Fruit fly (Drosophila melanogaster) whole organism, embryonic: ENCODE results near the gene CG31431.
A peak's percentile ranks its signal among the peaks of the same experiment; 100 is the strongest.

Experiments
- Abd-B ChIP-seq: fragments of 200-800 bp; sonication (Bioruptor generic); optimal IDR thresholded peaks from 2 replicates; lab custom pipeline; 2018; ENCODE audit warnings: missing biosample characterization, mild to moderate bottlenecking, missing genetic modification characterization, moderate library complexity
- CG11504 ChIP-seq: fragments of 200-800 bp; sonication (Bioruptor generic); optimal IDR thresholded peaks from 3 replicates; lab custom pipeline; 2019; ENCODE audit warnings: missing biosample characterization, mild to moderate bottlenecking, missing genetic modification characterization, moderate library complexity
- CG12155 ChIP-seq: fragments of 200-800 bp; sonication (Bioruptor generic); optimal IDR thresholded peaks from 3 replicates; lab custom pipeline; 2016; ENCODE audit warnings: missing biosample characterization, missing genetic modification characterization
- CG12219 ChIP-seq: fragments of 200-800 bp; sonication (Bioruptor generic); optimal IDR thresholded peaks from 3 replicates; lab custom pipeline; 2018; ENCODE audit warnings: missing biosample characterization, mild to moderate bottlenecking, missing genetic modification characterization
- CG12744 ChIP-seq: fragments of 200-800 bp; sonication (Bioruptor generic); optimal IDR thresholded peaks from 2 replicates; lab custom pipeline; 2016; ENCODE audit warnings: missing biosample characterization, missing genetic modification characterization
- CG12769 ChIP-seq: fragments of 200-800 bp; sonication (Bioruptor generic); optimal IDR thresholded peaks from 2 replicates; lab custom pipeline; 2019; ENCODE audit warnings: missing biosample characterization, mild to moderate bottlenecking, missing genetic modification characterization, moderate library complexity
- CG13123 ChIP-seq: fragments of 200-800 bp; sonication (Bioruptor generic); optimal IDR thresholded peaks from 2 replicates; lab custom pipeline; 2016; ENCODE audit warnings: missing biosample characterization, missing genetic modification characterization
- CG1602 ChIP-seq: fragments of 200-800 bp; sonication (Bioruptor generic); optimal IDR thresholded peaks from 3 replicates; lab custom pipeline; 2016; ENCODE audit warnings: missing biosample characterization, missing genetic modification characterization
- CG17385 ChIP-seq: fragments of 200-800 bp; sonication (Bioruptor generic); optimal IDR thresholded peaks from 3 replicates; lab custom pipeline; 2018; ENCODE audit warnings: missing biosample characterization, mild to moderate bottlenecking, missing genetic modification characterization
- CG17912 ChIP-seq: fragments of 200-800 bp; sonication (Bioruptor generic); optimal IDR thresholded peaks from 2 replicates; lab custom pipeline; 2018; ENCODE audit warnings: missing biosample characterization, mild to moderate bottlenecking, missing genetic modification characterization
- CG30020 ChIP-seq: fragments of 200-800 bp; optimal IDR thresholded peaks from 2 replicates; lab custom pipeline; 2019; ENCODE audit warnings: missing biosample characterization, mild to moderate bottlenecking, missing genetic modification characterization, moderate library complexity
- CG3407 ChIP-seq: fragments of 200-800 bp; sonication (Bioruptor generic); optimal IDR thresholded peaks from 2 replicates; lab custom pipeline; 2018; ENCODE audit warnings: missing biosample characterization, mild to moderate bottlenecking, missing genetic modification characterization
- CG5953 ChIP-seq: fragments of 200-800 bp; sonication (Bioruptor generic); IDR thresholded peaks from 2 replicates; pipeline ENCODE4 v1.3.6; 2022; ENCODE audit warnings: missing biosample characterization, missing genetic modification characterization
- CG6175 ChIP-seq: fragments of 200-800 bp; sonication (Bioruptor generic); IDR thresholded peaks from 3 replicates; pipeline ENCODE4 v1.3.6; 2022; ENCODE audit warnings: missing biosample characterization, missing genetic modification characterization
- CG8089 ChIP-seq: fragments of 200-800 bp; sonication (Bioruptor generic); optimal IDR thresholded peaks from 3 replicates; lab custom pipeline; 2016; ENCODE audit warnings: missing biosample characterization, missing genetic modification characterization
- CG8765 ChIP-seq: fragments of 200-800 bp; sonication (Bioruptor generic); IDR thresholded peaks from 2 replicates; pipeline ENCODE4 v1.3.6; 2022; ENCODE audit warnings: missing biosample characterization, missing genetic modification characterization
- CG9609 ChIP-seq: fragments of 200-800 bp; sonication (Bioruptor generic); optimal IDR thresholded peaks from 3 replicates; lab custom pipeline; 2016; ENCODE audit warnings: missing biosample characterization, missing genetic modification characterization
- CG9817 ChIP-seq: fragments of 200-800 bp; sonication (Bioruptor generic); optimal IDR thresholded peaks from 2 replicates; lab custom pipeline; 2018; ENCODE audit warnings: missing biosample characterization, mild to moderate bottlenecking, missing genetic modification characterization, moderate library complexity
- Ets65A ChIP-seq: fragments of 200-800 bp; sonication (Bioruptor generic); peaks from one replicate; lab custom pipeline; 2016; ENCODE audit warnings: missing biosample characterization, missing genetic modification characterization
- Gug ChIP-seq: fragments of 200-800 bp; sonication (Bioruptor generic); IDR thresholded peaks from 4 replicates; pipeline ENCODE4 v1.3.6; 2022; ENCODE audit warnings: missing biosample characterization, missing genetic modification characterization
- HLH4C ChIP-seq: fragments of 200-800 bp; sonication (Bioruptor generic); IDR thresholded peaks from 3 replicates; pipeline ENCODE4 v1.3.6; 2022; ENCODE audit warnings: missing biosample characterization, missing genetic modification characterization; ENCODE audit not compliant: partially characterized antibody
- HmgZ ChIP-seq: fragments of 200-800 bp; sonication (Bioruptor generic); optimal IDR thresholded peaks from 2 replicates; lab custom pipeline; 2018; ENCODE audit warnings: missing biosample characterization, mild to moderate bottlenecking, missing genetic modification characterization
- Hr51 ChIP-seq, 2 experiments: fragments of 200-800 bp; sonication (Bioruptor generic); optimal IDR thresholded peaks; 2 replicates in 1 of 2; 3 replicates in 1 of 2; lab custom pipeline; 2016 to 2018; ENCODE audit warnings: missing biosample characterization in 2 of 2, missing genetic modification characterization in 2 of 2, mild to moderate bottlenecking in 1 of 2, moderate library complexity in 1 of 2
- Lpt ChIP-seq: fragments of >200 bp; optimal IDR thresholded peaks from 2 replicates; lab custom pipeline; 2018; ENCODE audit warnings: missing biosample characterization, missing genetic modification characterization
- NFAT ChIP-seq: fragments of 200-800 bp; sonication (Bioruptor generic); IDR thresholded peaks from 2 replicates; pipeline ENCODE4 v1.3.6; 2022; ENCODE audit warnings: missing biosample characterization, missing genetic modification characterization
- Ravus ChIP-seq: fragments of 200-800 bp; sonication (Bioruptor generic); IDR thresholded peaks from 2 replicates; pipeline ENCODE4 v1.3.6; 2022; ENCODE audit warnings: missing biosample characterization, missing genetic modification characterization
- Spps ChIP-seq: fragments of 200-800 bp; sonication (Bioruptor generic); optimal IDR thresholded peaks from 2 replicates; lab custom pipeline; 2018; ENCODE audit warnings: missing biosample characterization, mild to moderate bottlenecking, missing genetic modification characterization
- Sry-δ ChIP-seq: fragments of 200-800 bp; sonication (Bioruptor generic); optimal IDR thresholded peaks from 2 replicates; lab custom pipeline; 2016; ENCODE audit warnings: missing biosample characterization, missing genetic modification characterization
- Usf ChIP-seq: fragments of 200-800 bp; sonication (Bioruptor generic); optimal IDR thresholded peaks from 2 replicates; lab custom pipeline; 2017; ENCODE audit warnings: missing genotype, missing biosample characterization, missing genetic modification characterization
- aop ChIP-seq: fragments of 200-800 bp; sonication (Bioruptor generic); IDR thresholded peaks from 2 replicates; pipeline ENCODE4 v1.3.6; 2022; ENCODE audit warnings: missing biosample characterization, missing genetic modification characterization
- az2 ChIP-seq: fragments of 200-800 bp; sonication (Bioruptor generic); optimal IDR thresholded peaks from 3 replicates; lab custom pipeline; 2016; ENCODE audit warnings: missing biosample characterization, missing genetic modification characterization
- bsh ChIP-seq, 2 experiments: fragments of 200-800 bp; sonication (Bioruptor generic); optimal IDR thresholded peaks; 2 replicates each; lab custom pipeline; 2017 to 2018; ENCODE audit warnings: mild to moderate bottlenecking in 2 of 2, missing biosample characterization in 2 of 2, missing genetic modification characterization in 2 of 2, moderate library complexity in 1 of 2
- chn ChIP-seq: fragments of 200-800 bp; sonication (Bioruptor generic); optimal IDR thresholded peaks from 2 replicates; lab custom pipeline; 2016; ENCODE audit warnings: missing biosample characterization, missing genetic modification characterization
- ci ChIP-seq: fragments of 200-800 bp; sonication (Bioruptor generic); IDR thresholded peaks from 3 replicates; pipeline ENCODE4 v1.3.6; 2022; ENCODE audit warnings: missing biosample characterization, missing genetic modification characterization
- corto ChIP-seq: fragments of 200-800 bp; sonication (Bioruptor generic); optimal IDR thresholded peaks from 2 replicates; lab custom pipeline; 2016; ENCODE audit warnings: missing biosample characterization, mild to moderate bottlenecking, missing genetic modification characterization, moderate library complexity
- exex ChIP-seq: fragments of 200-800 bp; sonication (Bioruptor generic); optimal IDR thresholded peaks from 4 replicates; lab custom pipeline; 2018; ENCODE audit warnings: missing biosample characterization, mild to moderate bottlenecking, missing genetic modification characterization, moderate library complexity
- gce ChIP-seq: fragments of 200-800 bp; sonication (Bioruptor generic); IDR thresholded peaks from 3 replicates; pipeline ENCODE4 v1.3.6; 2022; ENCODE audit warnings: missing biosample characterization, missing genetic modification characterization
- maf-S ChIP-seq: fragments of 200-800 bp; sonication (Bioruptor generic); optimal IDR thresholded peaks from 2 replicates; lab custom pipeline; 2016; ENCODE audit warnings: missing biosample characterization, missing genetic modification characterization
- nerfin-1 ChIP-seq: fragments of 200-800 bp; sonication (Bioruptor generic); optimal IDR thresholded peaks from 3 replicates; lab custom pipeline; 2019; ENCODE audit warnings: missing biosample characterization, mild to moderate bottlenecking, missing genetic modification characterization, moderate library complexity
- nmo ChIP-seq: fragments of 200-800 bp; sonication (Bioruptor generic); optimal IDR thresholded peaks from 2 replicates; lab custom pipeline; 2018; ENCODE audit warnings: missing biosample characterization, mild to moderate bottlenecking, missing genetic modification characterization, moderate library complexity
- run ChIP-seq: fragments of 200-800 bp; sonication (Bioruptor generic); optimal IDR thresholded peaks from 3 replicates; lab custom pipeline; 2018; ENCODE audit warnings: missing biosample characterization, mild to moderate bottlenecking, missing genetic modification characterization
- shn ChIP-seq: fragments of 200-800 bp; sonication (Bioruptor generic); optimal IDR thresholded peaks from 3 replicates; lab custom pipeline; 2016; ENCODE audit warnings: missing biosample characterization, missing genetic modification characterization
- sug ChIP-seq: fragments of 200-800 bp; optimal IDR thresholded peaks from 2 replicates; lab custom pipeline; 2019; ENCODE audit warnings: missing biosample characterization, mild to moderate bottlenecking, missing genetic modification characterization, moderate library complexity
- tgo ChIP-seq: fragments of 200-800 bp; sonication (Bioruptor generic); IDR thresholded peaks from 3 replicates; pipeline ENCODE4 v1.3.6; 2022; ENCODE audit warnings: missing biosample characterization, missing genetic modification characterization
- tna ChIP-seq: fragments of 200-800 bp; sonication (Bioruptor generic); IDR thresholded peaks from 2 replicates; pipeline ENCODE4 v1.3.6; 2022; ENCODE audit warnings: missing biosample characterization, missing genetic modification characterization; ENCODE audit not compliant: partially characterized antibody
- twi ChIP-seq: fragments of 200-800 bp; optimal IDR thresholded peaks from 2 replicates; lab custom pipeline; 2019; ENCODE audit warnings: missing biosample characterization, mild to moderate bottlenecking, missing genetic modification characterization, moderate library complexity
- vnd ChIP-seq: fragments of 200-800 bp; sonication (Bioruptor generic); IDR thresholded peaks from 3 replicates; pipeline ENCODE4 v1.3.6; 2022; ENCODE audit warnings: missing biosample characterization, missing genetic modification characterization; ENCODE audit not compliant: partially characterized antibody

The CG31431 gene

dm6 chr3R:21867819-21868218, 2.7 kb upstream of the CG31431 start, which contains the start of the genes CG6569 and Cby:
Gene CG6569 (minus strand): TSS chr3R:21867919.
Gene Cby (plus strand): TSS chr3R:21868003.
- TF ChIP-seq az2 (GFP tag; lab: Kevin White, UChicago) (no peak), CG13123 (GFP tag; lab: Kevin White, UChicago) (no peak), tna (GFP tag; lab: Robert Waterston, UW) (no peak), CG9817 (no peak), maf-S (no peak), gce (GFP tag; lab: Robert Waterston, UW) (no peak), aop (GFP tag; lab: Robert Waterston, UW) (no peak), Gug (no peak), CG17912 (GFP tag; lab: Kevin White, UChicago) (no peak), twi (tag; lab: Kevin White, UChicago) (no peak), shn (GFP tag; lab: Kevin White, UChicago) (no peak)

dm6 chr3R:21869464-21870100, 899 bp upstream of the CG31431 start, which contains the start of gene CG31174:
Gene CG31174 (minus strand): TSS chr3R:21869514.
- TF ChIP-seq ci (GFP tag; lab: Robert Waterston, UW) (peak; percentile 19; the same call in 1 of the 3 replicates), CG30020 (tag; lab: Kevin White, UChicago) (no peak), sug (tag; lab: Kevin White, UChicago) (peak; percentile 97), CG6175 (peak; percentile 77), vnd (GFP tag; lab: Robert Waterston, UW) (0 out of 3 replicates have a peak, but pooled peaks have one; percentile 14), exex (tag; lab: Kevin White, UChicago) (peak; percentile 83), HLH4C (GFP tag; lab: Robert Waterston, UW) (no peak), run (tag; lab: Kevin White, UChicago) (peak; percentile 38)

dm6 chr3R:21871348-21871940, 963 bp downstream of the CG31431 start:
- TF ChIP-seq Abd-B (GFP tag; lab: Kevin White, UChicago) (no peak), CG8089 (GFP tag; lab: Kevin White, UChicago) (no peak), bsh (GFP tag; optimal IDR thresholded peaks at IDR 0.05; lab: Kevin White, UChicago) (no peak), exex (tag; lab: Kevin White, UChicago) (peak; percentile 65), nerfin-1 (no peak), CG9609 (GFP tag; lab: Kevin White, UChicago) (no peak), CG12744 (no peak), corto (GFP tag; lab: Kevin White, UChicago) (no peak), CG1602 (no peak), HmgZ (tag; lab: Kevin White, UChicago) (no peak), CG11504 (no peak), Ravus (GFP tag; lab: Robert Waterston, UW) (no peak), nmo (no peak), CG5953 (GFP tag; lab: Robert Waterston, UW) (no peak), chn (GFP tag; lab: Kevin White, UChicago) (no peak), CG12155 (GFP tag; lab: Kevin White, UChicago) (no peak), tgo (GFP tag; lab: Robert Waterston, UW) (no peak), Spps (tag; lab: Kevin White, UChicago) (no peak), CG12219 (GFP tag; lab: Kevin White, UChicago) (no peak), Sry-δ (GFP tag; lab: Kevin White, UChicago) (no peak), CG3407 (no peak), CG17385 (peak; percentile 9), Hr51 (GFP tag; optimal IDR thresholded peaks at IDR 0.05; lab: Kevin White, UChicago) (no peak), CG12769 (tag; lab: Kevin White, UChicago) (no peak), Usf (no peak), CG8765 (no peak), NFAT (GFP tag; lab: Robert Waterston, UW) (no peak), Ets65A (GFP tag; lab: Kevin White, UChicago) (peak; percentile 92), Lpt (GFP tag; lab: Kevin White, UChicago) (no peak)
